Worm (Caenorhabditis elegans) whole organism, late embryonic: Measurements from ENCODE around the gene F44G4.3.

ENCODE experiments used
- C08G9.2 ChIP-seq: sonication (generic microtip); optimal IDR thresholded peaks from 2 replicates; lab custom pipeline; 2016; ENCODE audit warnings: mild to moderate bottlenecking, missing genetic modification characterization, moderate library complexity, missing compliant biosample characterization
- Y22D7AL.16 ChIP-seq: sonication (generic microtip); optimal IDR thresholded peaks from 2 replicates; lab custom pipeline; 2016; ENCODE audit warnings: missing genetic modification characterization, missing compliant biosample characterization
- ceh-30 ChIP-seq: fragments of 150-350 bp; optimal IDR thresholded peaks from 2 replicates; lab custom pipeline; 2014; ENCODE audit warnings: missing biosample characterization, missing genetic modification characterization
- ceh-31 ChIP-seq: sonication (generic microtip); optimal IDR thresholded peaks from 2 replicates; lab custom pipeline; 2016; ENCODE audit warnings: missing genetic modification characterization, missing compliant biosample characterization
- ceh-9 ChIP-seq: sonication (generic microtip); optimal IDR thresholded peaks from 2 replicates; lab custom pipeline; 2016; ENCODE audit warnings: mild to moderate bottlenecking, missing genetic modification characterization, inconsistent platforms, missing compliant biosample characterization
- elt-2 ChIP-seq: sonication (generic microtip); optimal IDR thresholded peaks from 2 replicates; lab custom pipeline; 2016; ENCODE audit warnings: missing genetic modification reagents, missing genetic modification characterization, missing compliant biosample characterization
- elt-4 ChIP-seq: sonication (generic microtip); optimal IDR thresholded peaks from 2 replicates; lab custom pipeline; 2016; ENCODE audit warnings: missing genetic modification characterization, missing compliant biosample characterization
- fax-1 ChIP-seq: sonication (generic microtip); optimal IDR thresholded peaks from 2 replicates; lab custom pipeline; 2016; ENCODE audit warnings: missing genotype, missing genetic modification characterization, missing compliant biosample characterization
- fkh-10 ChIP-seq: fragments of 150-350 bp; optimal IDR thresholded peaks from 2 replicates; lab custom pipeline; 2014; ENCODE audit warnings: missing biosample characterization, missing genetic modification reagents, missing genetic modification characterization
- pag-3 ChIP-seq: sonication (generic microtip); optimal IDR thresholded peaks from 2 replicates; lab custom pipeline; 2016; ENCODE audit warnings: missing compliant biosample characterization, missing genetic modification characterization, borderline replicate concordance
- pros-1 ChIP-seq: fragments of 150-350 bp; optimal IDR thresholded peaks from 2 replicates; lab custom pipeline; 2014; ENCODE audit warnings: missing biosample characterization, missing genetic modification reagents, missing genetic modification characterization
- sox-2 ChIP-seq: fragments of 200-800 bp; sonication (Bioruptor generic); IDR thresholded peaks from 2 replicates; pipeline ENCODE4 v1.3.6; 2022; ENCODE audit warnings: missing genetic modification reagents, missing genetic modification characterization, missing compliant biosample characterization
- unc-55 ChIP-seq: sonication (generic microtip); optimal IDR thresholded peaks from 2 replicates; lab custom pipeline; 2017; ENCODE audit warnings: missing biosample characterization, missing genetic modification reagents, missing genetic modification characterization

- TF ChIP-seq pros-1 (tag; lab: Kevin White, UChicago) (no peak), elt-4 (tag; lab: Kevin White, UChicago) (no peak), sox-2 (GFP tag; lab: Robert Waterston, UW) (no peak), elt-2 (no peak), ceh-30 (tag; lab: Kevin White, UChicago) (no peak), ceh-9 (tag; lab: Kevin White, UChicago) (no peak), Y22D7AL.16 (tag; lab: Kevin White, UChicago) (no peak), unc-55 (GFP tag; lab: Kevin White, UChicago) (no peak), C08G9.2 (no peak), ceh-31 (tag; lab: Kevin White, UChicago) (peak; percentile 17), pag-3 (tag; lab: Kevin White, UChicago) (no peak), fkh-10 (GFP tag; lab: Kevin White, UChicago) (no peak), fax-1 (no peak)
Measured at ce11 chrII:9010708-9011107, 13.2 kb upstream of the F44G4.3 start.
